Worm (Caenorhabditis elegans): ENCODE data around the gene F43C9.2.

The F43C9.2 gene

DNA sequence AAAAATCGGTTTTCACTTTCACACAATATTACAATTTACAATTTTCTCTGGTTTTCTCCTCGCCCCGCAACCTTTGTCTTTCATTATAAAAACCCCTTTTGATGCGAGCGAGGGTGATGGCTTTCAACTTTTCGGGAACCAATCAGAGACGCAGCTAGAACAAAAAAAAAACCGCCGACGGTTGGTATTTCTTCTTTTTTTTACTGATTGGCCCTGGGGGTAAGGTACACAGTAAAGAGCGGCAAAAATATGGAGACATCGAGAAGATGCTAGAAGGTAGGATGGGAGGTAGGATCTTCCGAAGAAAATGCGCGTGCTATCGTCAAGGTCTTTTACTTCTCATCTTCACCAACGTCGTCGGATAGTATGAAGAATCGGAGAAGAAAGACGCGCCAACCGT, 25.3 kb downstream of the F43C9.2 start:
- TF ChIP-seq ztf-29 (GFP tag; IDR thresholded peaks at IDR 0.05): no peak
- no peak for TF ChIP-seq tab-1 (GFP tag; IDR thresholded peaks at IDR 0.05)
- no peak for TF ChIP-seq T22C8.4 (GFP tag; IDR thresholded peaks at IDR 0.05)
- TF ChIP-seq flt-1 (GFP tag; IDR thresholded peaks at IDR 0.05): no peak
- no peak for TF ChIP-seq klf-2 (GFP tag; conservative IDR thresholded peaks at IDR 0.05)
- no peak for TF ChIP-seq cog-1 (tag; optimal IDR thresholded peaks at IDR 0.05)
- no peak for TF ChIP-seq ztf-23 (GFP tag; IDR thresholded peaks at IDR 0.05)
- TF ChIP-seq ref-1 (GFP tag; conservative IDR thresholded peaks at IDR 0.05): no peak
- no peak for TF ChIP-seq med-1 (GFP tag; optimal IDR thresholded peaks at IDR 0.05; ENCODE audit: insufficient read depth)

- TF ChIP-seq cog-1 (tag; optimal IDR thresholded peaks at IDR 0.05): peak; percentile 19
- TF ChIP-seq tab-1 (GFP tag; IDR thresholded peaks at IDR 0.05): no peak
Observed at ce11 chrX:4809189-4809588, 25.8 kb downstream of the F43C9.2 start.

ce11 chrX:4809753-4810424, 26.5 kb downstream of the F43C9.2 start:
- TF ChIP-seq cog-1 (tag; optimal IDR thresholded peaks at IDR 0.05): no peak
- TF ChIP-seq T22C8.4 (GFP tag; IDR thresholded peaks at IDR 0.05): no peak
- peak; percentile 18; the same call in 1 of the 2 replicates for TF ChIP-seq flt-1 (GFP tag; IDR thresholded peaks at IDR 0.05)
- no peak for TF ChIP-seq ztf-29 (GFP tag; IDR thresholded peaks at IDR 0.05)
- TF ChIP-seq ref-1 (GFP tag; conservative IDR thresholded peaks at IDR 0.05): no peak
- TF ChIP-seq tab-1 (GFP tag; IDR thresholded peaks at IDR 0.05): no peak
- TF ChIP-seq ztf-23 (GFP tag; IDR thresholded peaks at IDR 0.05): no peak

ce11 chrX:4811242-4811641, 27.8 kb downstream of the F43C9.2 start, which contains the start of gene ztf-16:
TSS of gene ztf-16 (minus strand) at chrX:4811540.
- TF ChIP-seq ztf-29 (GFP tag; IDR thresholded peaks at IDR 0.05) (no peak), cog-1 (tag; optimal IDR thresholded peaks at IDR 0.05) (no peak), klf-2 (GFP tag; conservative IDR thresholded peaks at IDR 0.05) (no peak), ref-1 (GFP tag; conservative IDR thresholded peaks at IDR 0.05) (no peak), tab-1 (GFP tag; IDR thresholded peaks at IDR 0.05) (no peak), T22C8.4 (GFP tag; IDR thresholded peaks at IDR 0.05) (no peak), ztf-23 (GFP tag; IDR thresholded peaks at IDR 0.05) (no peak), flt-1 (GFP tag; IDR thresholded peaks at IDR 0.05) (no peak), med-1 (GFP tag; optimal IDR thresholded peaks at IDR 0.05; ENCODE audit: insufficient read depth) (no peak)

DNA sequence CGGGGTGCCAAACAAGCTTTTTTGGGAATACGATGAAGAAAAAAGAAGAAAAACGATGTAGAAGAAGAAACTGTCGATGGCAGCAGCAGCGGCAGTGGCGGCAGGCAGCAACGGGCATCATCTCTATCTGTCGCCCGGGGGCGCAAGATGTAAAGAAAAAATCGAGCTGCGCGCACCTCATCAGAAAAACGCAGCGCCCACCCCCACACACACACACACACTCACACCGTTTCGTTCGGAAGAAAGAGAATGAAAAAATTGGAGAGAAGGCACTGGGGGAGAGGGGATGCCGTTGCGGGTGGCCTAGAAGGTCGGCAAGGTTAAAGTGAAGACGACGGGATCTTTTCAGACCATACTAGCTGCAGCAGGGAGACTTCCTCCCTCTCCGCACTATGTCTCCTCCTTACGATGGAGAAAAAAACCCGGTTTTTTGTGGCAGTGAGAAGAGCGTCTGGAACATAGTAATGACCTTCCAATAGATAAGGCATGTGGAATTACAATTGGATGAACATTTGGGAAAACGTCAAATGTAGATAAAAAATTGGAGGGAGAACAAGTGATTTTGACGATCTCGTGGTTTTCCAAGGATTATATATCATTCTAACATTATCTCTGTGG, 29.8 kb downstream of the F43C9.2 start:
- TF ChIP-seq klf-2 (GFP tag; conservative IDR thresholded peaks at IDR 0.05) (no peak), tab-1 (GFP tag; IDR thresholded peaks at IDR 0.05) (no peak), T22C8.4 (GFP tag; IDR thresholded peaks at IDR 0.05) (no peak), ref-1 (GFP tag; conservative IDR thresholded peaks at IDR 0.05) (no peak), med-1 (GFP tag; optimal IDR thresholded peaks at IDR 0.05; ENCODE audit: insufficient read depth) (no peak), ztf-23 (GFP tag; IDR thresholded peaks at IDR 0.05) (no peak), cog-1 (tag; optimal IDR thresholded peaks at IDR 0.05) (no peak)

DNA sequence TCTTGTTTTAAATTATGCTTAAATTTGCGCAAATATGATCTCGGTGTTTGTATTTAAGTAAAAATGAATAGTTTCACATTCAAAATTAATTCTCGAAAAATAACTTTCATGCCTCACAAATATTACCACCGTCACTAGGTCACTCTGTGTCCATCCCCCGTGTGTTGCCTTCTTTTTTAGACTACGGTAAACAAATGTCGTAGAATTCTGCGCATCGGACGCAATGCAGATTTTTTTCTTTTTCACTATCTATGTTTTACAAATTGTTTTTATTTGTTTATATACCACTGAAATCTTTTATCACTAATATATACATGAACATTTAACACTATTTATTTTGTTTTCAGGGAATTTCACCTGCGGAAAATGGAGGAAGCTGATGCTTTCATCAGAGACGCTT, 34.8 kb downstream of the F43C9.2 start, which contains the start of gene R08E3.3:
TSS of gene R08E3.3 (plus strand) at position 342 of the 400 bp plus-strand sequence.
- no peak for TF ChIP-seq flt-1 (GFP tag; IDR thresholded peaks at IDR 0.05)
- peak; percentile 46; the same call in 1 of the 2 replicates for TF ChIP-seq ztf-23 (GFP tag; IDR thresholded peaks at IDR 0.05)

DNA sequence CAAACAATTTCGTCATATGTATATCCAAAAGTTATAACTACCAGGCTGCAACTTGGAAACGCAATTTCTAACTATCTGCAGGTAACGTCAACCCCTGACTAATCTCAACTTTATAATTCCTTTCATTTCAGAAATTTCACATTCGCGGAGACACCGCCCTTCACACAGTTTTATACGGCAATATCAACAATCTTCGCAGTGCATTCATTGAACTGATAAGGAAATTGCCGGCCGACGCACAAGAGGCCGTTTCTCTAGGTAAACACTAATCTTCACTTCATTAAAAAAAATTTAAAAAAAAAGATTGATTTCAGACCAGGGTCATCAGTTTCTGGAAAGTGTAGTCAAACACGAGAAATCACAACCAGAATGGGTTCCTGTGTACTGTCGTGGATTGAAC, 35.5 kb downstream of the F43C9.2 start:
- TF ChIP-seq ztf-23 (GFP tag; IDR thresholded peaks at IDR 0.05): no peak
- no peak for TF ChIP-seq T22C8.4 (GFP tag; IDR thresholded peaks at IDR 0.05)
- no peak for TF ChIP-seq cog-1 (tag; optimal IDR thresholded peaks at IDR 0.05)
- TF ChIP-seq klf-2 (GFP tag; conservative IDR thresholded peaks at IDR 0.05): no peak
- no peak for TF ChIP-seq med-1 (GFP tag; optimal IDR thresholded peaks at IDR 0.05; ENCODE audit: insufficient read depth)
- no peak for TF ChIP-seq ref-1 (GFP tag; conservative IDR thresholded peaks at IDR 0.05)
- no peak for TF ChIP-seq tab-1 (GFP tag; IDR thresholded peaks at IDR 0.05)
- TF ChIP-seq flt-1 (GFP tag; IDR thresholded peaks at IDR 0.05): no peak
- no peak for TF ChIP-seq ztf-29 (GFP tag; IDR thresholded peaks at IDR 0.05)

DNA sequence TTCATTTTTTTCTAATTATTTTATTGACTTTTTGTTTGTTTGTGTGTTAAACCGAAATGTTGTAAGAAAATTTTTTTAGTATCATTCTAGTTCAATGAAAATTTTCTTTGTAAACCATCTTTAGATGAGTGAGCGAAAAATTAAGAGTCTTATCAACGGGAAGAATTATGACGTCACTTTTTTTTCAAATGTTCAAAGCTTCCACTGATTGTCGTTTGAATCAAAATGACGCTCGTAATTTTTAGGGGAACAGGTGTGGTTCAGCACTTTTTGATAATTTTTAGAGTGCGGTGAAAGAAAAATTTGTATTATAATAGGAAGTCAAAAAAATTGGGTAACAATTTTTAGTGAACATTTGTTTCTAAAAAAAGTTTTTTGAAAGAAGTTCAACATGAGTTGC, 38.2 kb downstream of the F43C9.2 start:
- no peak for TF ChIP-seq ztf-23 (GFP tag; IDR thresholded peaks at IDR 0.05)
- TF ChIP-seq ref-1 (GFP tag; conservative IDR thresholded peaks at IDR 0.05): no peak
- TF ChIP-seq tab-1 (GFP tag; IDR thresholded peaks at IDR 0.05): no peak
- no peak for TF ChIP-seq klf-2 (GFP tag; conservative IDR thresholded peaks at IDR 0.05)
- TF ChIP-seq ztf-29 (GFP tag; IDR thresholded peaks at IDR 0.05): no peak
- no peak for TF ChIP-seq flt-1 (GFP tag; IDR thresholded peaks at IDR 0.05)
- TF ChIP-seq cog-1 (tag; optimal IDR thresholded peaks at IDR 0.05): no peak

DNA sequence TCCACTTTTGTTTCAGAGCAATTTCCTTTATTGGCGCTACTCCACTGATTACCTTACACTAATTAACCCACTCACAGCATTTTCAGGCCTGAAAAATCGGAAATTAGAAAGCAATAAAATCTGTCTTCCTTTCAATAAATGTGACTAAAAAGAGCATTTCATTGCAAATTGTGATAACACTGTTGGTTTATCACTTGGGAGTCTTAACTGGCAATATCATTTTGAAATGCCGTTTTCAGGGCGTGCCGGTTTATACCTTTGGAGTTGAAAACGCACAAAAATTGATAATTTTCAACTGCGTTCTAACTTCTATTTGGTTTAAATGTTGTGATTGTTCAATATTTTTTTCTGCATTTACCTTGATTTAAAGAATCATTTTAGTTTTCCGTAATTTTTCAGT, 38.8 kb downstream of the F43C9.2 start, which contains the start of gene R08E3.1:
TSS of gene R08E3.1 (plus strand) at position 386 of the 400 bp plus-strand sequence.
- no peak for TF ChIP-seq flt-1 (GFP tag; IDR thresholded peaks at IDR 0.05)
- TF ChIP-seq ztf-23 (GFP tag; IDR thresholded peaks at IDR 0.05): no peak
- TF ChIP-seq T22C8.4 (GFP tag; IDR thresholded peaks at IDR 0.05): no peak
